Worm (Caenorhabditis elegans): ENCODE measurements around the gene srz-29.

ce11 chrIV:13650238-13650637 is 4.5 kb upstream of the srz-29 start, which contains the start of gene C08F11.17:
- TF ChIP-seq ztf-29 (GFP tag; IDR thresholded peaks at IDR 0.05) (no peak), tab-1 (GFP tag; IDR thresholded peaks at IDR 0.05) (no peak), flt-1 (GFP tag; IDR thresholded peaks at IDR 0.05) (no peak), T22C8.4 (GFP tag; IDR thresholded peaks at IDR 0.05) (no peak), ref-1 (GFP tag; conservative IDR thresholded peaks at IDR 0.05) (no peak)

Data from whole organism, midembryonic.